Fruit fly (Drosophila melanogaster): ENCODE data around the gene smp-30.

smp-30 gene

dm6 chr3R:14761060-14761459 lies 10.0 kb upstream of the smp-30 start:
- no peak for TF ChIP-seq psq (optimal IDR thresholded peaks at IDR 0.05)
- TF ChIP-seq ttk (optimal IDR thresholded peaks at IDR 0.05) = no peak
- no peak for TF ChIP-seq h (optimal IDR thresholded peaks at IDR 0.05)
- TF ChIP-seq Sin3A (optimal IDR thresholded peaks at IDR 0.05) = no peak
- no peak for TF ChIP-seq insv (optimal IDR thresholded peaks at IDR 0.05)
- TF ChIP-seq Myc (optimal IDR thresholded peaks at IDR 0.05) = no peak

- no peak for TF ChIP-seq Myc (optimal IDR thresholded peaks at IDR 0.05)
These were observed 7.3 kb upstream of the smp-30 start for dm6 chr3R:14758331-14758730.

dm6 chr3R:14756040-14756439 lies 5.0 kb upstream of the smp-30 start:
- TF ChIP-seq ttk (optimal IDR thresholded peaks at IDR 0.05) (no peak), insv (optimal IDR thresholded peaks at IDR 0.05) (no peak), psq (optimal IDR thresholded peaks at IDR 0.05) (no peak), h (optimal IDR thresholded peaks at IDR 0.05) (no peak), Myc (optimal IDR thresholded peaks at IDR 0.05) (no peak), Sin3A (optimal IDR thresholded peaks at IDR 0.05) (no peak)

dm6 chr3R:14754806-14755488 lies 3.9 kb upstream of the smp-30 start:
- TF ChIP-seq insv (optimal IDR thresholded peaks at IDR 0.05) (no peak), ttk (optimal IDR thresholded peaks at IDR 0.05) (no peak), Sin3A (optimal IDR thresholded peaks at IDR 0.05) (no peak), h (optimal IDR thresholded peaks at IDR 0.05) (no peak)

- no peak for TF ChIP-seq Sin3A (optimal IDR thresholded peaks at IDR 0.05)
- TF ChIP-seq Myc (optimal IDR thresholded peaks at IDR 0.05) = no peak
- no peak for TF ChIP-seq psq (optimal IDR thresholded peaks at IDR 0.05)
- TF ChIP-seq h (optimal IDR thresholded peaks at IDR 0.05) = no peak
- no peak for TF ChIP-seq ttk (optimal IDR thresholded peaks at IDR 0.05)
- no peak for TF ChIP-seq insv (optimal IDR thresholded peaks at IDR 0.05)
These were observed 3.3 kb upstream of the smp-30 start, which contains the start of gene CG7362 for dm6 chr3R:14754360-14754759. CG7362 (minus strand) TSS chr3R:14754460.

dm6 chr3R:14749077-14749798 lies 1.8 kb downstream of the smp-30 start:
- TF ChIP-seq Myc (optimal IDR thresholded peaks at IDR 0.05) (no peak), h (optimal IDR thresholded peaks at IDR 0.05) (no peak), psq (optimal IDR thresholded peaks at IDR 0.05) (no peak), ttk (optimal IDR thresholded peaks at IDR 0.05) (no peak)

- TF ChIP-seq h (optimal IDR thresholded peaks at IDR 0.05) (no peak), Sin3A (optimal IDR thresholded peaks at IDR 0.05) (no peak), ttk (optimal IDR thresholded peaks at IDR 0.05) (no peak), Myc (optimal IDR thresholded peaks at IDR 0.05) (no peak), insv (optimal IDR thresholded peaks at IDR 0.05) (no peak), psq (optimal IDR thresholded peaks at IDR 0.05) (no peak)
These were observed 2.5 kb downstream of the smp-30 start for dm6 chr3R:14748323-14749076.

- no peak for TF ChIP-seq h (optimal IDR thresholded peaks at IDR 0.05)
- no peak for TF ChIP-seq Myc (optimal IDR thresholded peaks at IDR 0.05)
- no peak for TF ChIP-seq psq (optimal IDR thresholded peaks at IDR 0.05)
- no peak for TF ChIP-seq insv (optimal IDR thresholded peaks at IDR 0.05)
- TF ChIP-seq Sin3A (optimal IDR thresholded peaks at IDR 0.05) = no peak
- no peak for TF ChIP-seq ttk (optimal IDR thresholded peaks at IDR 0.05)
These were observed 3.1 kb downstream of the smp-30 start for dm6 chr3R:14747915-14748314.

- TF ChIP-seq Sin3A (optimal IDR thresholded peaks at IDR 0.05) = no peak
- no peak for TF ChIP-seq h (optimal IDR thresholded peaks at IDR 0.05)
- no peak for TF ChIP-seq insv (optimal IDR thresholded peaks at IDR 0.05)
- no peak for TF ChIP-seq Myc (optimal IDR thresholded peaks at IDR 0.05)
These were observed 3.7 kb downstream of the smp-30 start for dm6 chr3R:14747259-14747856.

- TF ChIP-seq ttk (optimal IDR thresholded peaks at IDR 0.05) = no peak
- no peak for TF ChIP-seq Myc (optimal IDR thresholded peaks at IDR 0.05)
- TF ChIP-seq Sin3A (optimal IDR thresholded peaks at IDR 0.05) = no peak
- no peak for TF ChIP-seq psq (optimal IDR thresholded peaks at IDR 0.05)
- TF ChIP-seq insv (optimal IDR thresholded peaks at IDR 0.05) = no peak
- no peak for TF ChIP-seq h (optimal IDR thresholded peaks at IDR 0.05)
These were observed 6.5 kb downstream of the smp-30 start for dm6 chr3R:14744339-14745129.

- no peak for TF ChIP-seq ttk (optimal IDR thresholded peaks at IDR 0.05)
- no peak for TF ChIP-seq psq (optimal IDR thresholded peaks at IDR 0.05)
- TF ChIP-seq Myc (optimal IDR thresholded peaks at IDR 0.05) = no peak
- no peak for TF ChIP-seq Sin3A (optimal IDR thresholded peaks at IDR 0.05)
- no peak for TF ChIP-seq insv (optimal IDR thresholded peaks at IDR 0.05)
- TF ChIP-seq h (optimal IDR thresholded peaks at IDR 0.05) = no peak
These were observed 7.6 kb downstream of the smp-30 start for dm6 chr3R:14743418-14743817.
